Fruit fly (Drosophila melanogaster) S2 (cell line): ENCODE results near the gene VhaAC39-2.

ENCODE experiments used
- CG8478 ChIP-seq: fragments of >200 bp; optimal IDR thresholded peaks from 2 replicates; lab custom pipeline; 2018
- CTCF ChIP-seq, 2 experiments: fragments of >200 bp; optimal IDR thresholded peaks; 2 replicates each; lab custom pipeline; 2018

dm6 chr3R:23192984-23193383 lies 33.9 kb upstream of the VhaAC39-2 start:
- TF ChIP-seq CTCF (optimal IDR thresholded peaks at IDR 0.05; lab: Kevin White, UChicago): no peak
- TF ChIP-seq CG8478 (lab: Kevin White, UChicago): no peak
